Worm (Caenorhabditis elegans) whole organism, young adult: Measurements from ENCODE around the gene hum-2.

Experiments
- B0336.3 ChIP-seq: fragments of 200-800 bp; sonication (Bioruptor generic); IDR thresholded peaks from 2 replicates; pipeline ENCODE4 v1.3.6; 2022; ENCODE audit warnings: missing genetic modification characterization, missing compliant biosample characterization
- D2030.7 ChIP-seq: fragments of 200-800 bp; sonication (Bioruptor generic); IDR thresholded peaks from 2 replicates; pipeline ENCODE4 v1.3.6; 2022; ENCODE audit warnings: missing genetic modification reagents, missing genetic modification characterization, missing compliant biosample characterization
- F23B12.7 ChIP-seq: sonication (generic microtip); optimal IDR thresholded peaks from 2 replicates; lab custom pipeline; 2017; ENCODE audit warnings: missing genetic modification characterization, mild to moderate bottlenecking, missing compliant biosample characterization, antibody characterized with exemption, moderate library complexity; ENCODE audit not compliant: insufficient read depth
- F33H1.4 ChIP-seq: fragments of 200-800 bp; sonication (Bioruptor generic); IDR thresholded peaks from 2 replicates; pipeline ENCODE4 v1.3.6; 2022; ENCODE audit warnings: missing genetic modification reagents, missing genetic modification characterization, missing compliant biosample characterization
- F39B2.1 ChIP-seq: fragments of 200-800 bp; sonication (Bioruptor generic); IDR thresholded peaks from 2 replicates; pipeline ENCODE4 v1.3.6; 2022; ENCODE audit warnings: missing genetic modification reagents, missing genetic modification characterization, missing compliant biosample characterization
- F49E8.2 ChIP-seq: sonication (generic microtip); optimal IDR thresholded peaks from 3 replicates; lab custom pipeline; 2017; ENCODE audit warnings: missing genetic modification characterization, mild to moderate bottlenecking, missing compliant biosample characterization, antibody characterized with exemption, moderate library complexity; ENCODE audit not compliant: insufficient read depth
- K12H6.12 ChIP-seq: fragments of 200-800 bp; sonication (Bioruptor generic); optimal IDR thresholded peaks from 2 replicates; lab custom pipeline; 2018; ENCODE audit warnings: mild to moderate bottlenecking, missing genetic modification characterization, missing compliant biosample characterization
- T26A5.8 ChIP-seq: sonication (generic microtip); optimal IDR thresholded peaks from 2 replicates; lab custom pipeline; 2016; ENCODE audit warnings: missing genetic modification characterization, missing compliant biosample characterization
- Y53F4B.3 ChIP-seq: fragments of 200-800 bp; sonication (Bioruptor generic); IDR thresholded peaks from 2 replicates; pipeline ENCODE4 v1.3.6; 2022; ENCODE audit warnings: missing genetic modification reagents, missing genetic modification characterization, missing compliant biosample characterization
- Y56A3A.18 ChIP-seq: fragments of 200-800 bp; sonication (Bioruptor generic); IDR thresholded peaks from 2 replicates; pipeline ENCODE4 v1.3.6; 2022; ENCODE audit warnings: missing genetic modification reagents, missing genetic modification characterization, missing compliant biosample characterization
- aptf-3 ChIP-seq: fragments of 200-800 bp; sonication (Bioruptor generic); IDR thresholded peaks from 2 replicates; pipeline ENCODE4 v1.3.6; 2022; ENCODE audit warnings: missing genetic modification characterization, missing compliant biosample characterization
- athp-1 ChIP-seq: sonication (generic microtip); optimal IDR thresholded peaks from 2 replicates; lab custom pipeline; 2017; ENCODE audit warnings: mild to moderate bottlenecking, missing genetic modification characterization, missing compliant biosample characterization
- attf-3 ChIP-seq: fragments of 200-800 bp; sonication (Bioruptor generic); conservative IDR thresholded peaks from 2 replicates; pipeline ENCODE4 v1.3.6; 2022; ENCODE audit warnings: missing genetic modification reagents, missing genetic modification characterization, missing compliant biosample characterization
- attf-6 ChIP-seq: fragments of 200-800 bp; sonication (Bioruptor generic); IDR thresholded peaks from 2 replicates; pipeline ENCODE4 v1.3.6; 2022; ENCODE audit warnings: missing genetic modification reagents, missing genetic modification characterization, missing compliant biosample characterization
- bed-1 ChIP-seq: fragments of 200-800 bp; sonication (Bioruptor generic); IDR thresholded peaks from 2 replicates; pipeline ENCODE4 v1.3.6; 2022; ENCODE audit warnings: missing genetic modification reagents, missing genetic modification characterization, missing compliant biosample characterization
- cebp-1 ChIP-seq, 2 experiments: fragments of 200-800 bp in 1 of 2; sonication (Bioruptor generic) in 1 of 2; sonication (generic microtip) in 1 of 2; IDR thresholded peaks in 1 of 2; optimal IDR thresholded peaks in 1 of 2; 2 replicates each; pipeline versions ENCODE4 v1.3.6 to Lab custom; 2017 to 2022; ENCODE audit warnings: missing compliant biosample characterization in 2 of 2, missing genetic modification characterization in 2 of 2, mild to moderate bottlenecking in 1 of 2, missing genetic modification reagents in 1 of 2, moderate library complexity in 1 of 2
- ceh-91 ChIP-seq: fragments of 200-800 bp; sonication (Bioruptor generic); IDR thresholded peaks from 2 replicates; pipeline ENCODE4 v1.3.6; 2022; ENCODE audit warnings: missing genetic modification reagents, missing genetic modification characterization, missing compliant biosample characterization
- dox-1 ChIP-seq: fragments of 200-800 bp; sonication (Bioruptor generic); IDR thresholded peaks from 2 replicates; pipeline ENCODE4 v1.3.6; 2022; ENCODE audit warnings: missing genetic modification reagents, missing genetic modification characterization, missing compliant biosample characterization
- dpff-1 ChIP-seq: sonication (generic microtip); optimal IDR thresholded peaks from 2 replicates; lab custom pipeline; 2017; ENCODE audit warnings: mild to moderate bottlenecking, missing genetic modification characterization, missing compliant biosample characterization
- dpl-1 ChIP-seq: fragments of 150-350 bp; optimal IDR thresholded peaks from 2 replicates; lab custom pipeline; 2014; ENCODE audit warnings: missing biosample characterization, missing genetic modification reagents, missing genetic modification characterization
- efl-1 ChIP-seq: fragments of 150-350 bp; optimal IDR thresholded peaks from 2 replicates; lab custom pipeline; 2014; ENCODE audit warnings: missing biosample characterization, missing genetic modification reagents, missing genetic modification characterization
- egl-18 ChIP-seq: fragments of 200-800 bp; sonication (Bioruptor generic); IDR thresholded peaks from 2 replicates; pipeline ENCODE4 v1.3.6; 2022; ENCODE audit warnings: missing genetic modification reagents, missing genetic modification characterization, missing compliant biosample characterization
- egrh-3 ChIP-seq: fragments of 200-800 bp; sonication (Bioruptor generic); IDR thresholded peaks from 2 replicates; pipeline ENCODE4 v1.3.6; 2022; ENCODE audit warnings: missing genetic modification reagents, missing genetic modification characterization, missing compliant biosample characterization
- ekl-4 ChIP-seq: fragments of 200-800 bp; sonication (Bioruptor generic); IDR thresholded peaks from 2 replicates; pipeline ENCODE4 v1.3.6; 2022; ENCODE audit warnings: missing genetic modification reagents, missing genetic modification characterization, missing compliant biosample characterization
- gei-17 ChIP-seq: fragments of 200-800 bp; sonication (Bioruptor generic); optimal IDR thresholded peaks from 2 replicates; lab custom pipeline; 2018; ENCODE audit warnings: mild to moderate bottlenecking, missing genetic modification characterization, missing compliant biosample characterization
- hlh-26 ChIP-seq: fragments of 200-800 bp; sonication (Bioruptor generic); conservative IDR thresholded peaks from 2 replicates; pipeline ENCODE4 v1.3.6; 2022; ENCODE audit warnings: missing genetic modification reagents, missing genetic modification characterization, missing compliant biosample characterization
- hsf-1 ChIP-seq: fragments of 200-800 bp; sonication (Bioruptor generic); IDR thresholded peaks from 2 replicates; pipeline ENCODE4 v1.3.6; 2022; ENCODE audit warnings: missing genetic modification reagents, missing genetic modification characterization, missing compliant biosample characterization
- lin-35 ChIP-seq, 3 experiments: fragments of 150-350 bp in 2 of 3; sonication (generic microtip) in 1 of 3; optimal IDR thresholded peaks; 2 replicates each; lab custom pipeline; 2014 to 2018; ENCODE audit warnings: missing biosample characterization in 3 of 3, missing genetic modification characterization in 3 of 3, missing genetic modification reagents in 3 of 3
- lin-54 ChIP-seq: fragments of 200-800 bp; sonication (Bioruptor generic); optimal IDR thresholded peaks from 2 replicates; lab custom pipeline; 2018; ENCODE audit warnings: mild to moderate bottlenecking, missing genetic modification characterization, missing compliant biosample characterization
- lir-1 ChIP-seq: fragments of 200-800 bp; sonication (Bioruptor generic); conservative IDR thresholded peaks from 2 replicates; pipeline ENCODE4 v1.3.6; 2022; ENCODE audit warnings: missing genetic modification reagents, missing genetic modification characterization, missing compliant biosample characterization
- lsl-1 ChIP-seq: fragments of 200-800 bp; sonication (Bioruptor generic); optimal IDR thresholded peaks from 2 replicates; lab custom pipeline; 2018; ENCODE audit warnings: mild to moderate bottlenecking, missing genetic modification characterization, moderate library complexity, missing compliant biosample characterization
- lsy-27 ChIP-seq: sonication (generic microtip); optimal IDR thresholded peaks from 2 replicates; lab custom pipeline; 2017; ENCODE audit warnings: missing genetic modification characterization, mild to moderate bottlenecking, missing compliant biosample characterization, antibody characterized with exemption, missing genotype, borderline replicate concordance; ENCODE audit not compliant: insufficient read depth
- madf-3 ChIP-seq: fragments of 200-800 bp; sonication (Bioruptor generic); IDR thresholded peaks from 2 replicates; pipeline ENCODE4 v1.3.6; 2022; ENCODE audit warnings: missing genetic modification reagents, missing genetic modification characterization, missing compliant biosample characterization
- madf-6 ChIP-seq: fragments of 200-800 bp; sonication (Bioruptor generic); IDR thresholded peaks from 2 replicates; pipeline ENCODE4 v1.3.6; 2022; ENCODE audit warnings: missing genetic modification reagents, missing genetic modification characterization, missing compliant biosample characterization
- madf-8 ChIP-seq: fragments of 200-800 bp; sonication (Bioruptor generic); conservative IDR thresholded peaks from 2 replicates; pipeline ENCODE4 v1.3.6; 2022; ENCODE audit warnings: missing genetic modification reagents, missing genetic modification characterization, missing compliant biosample characterization
- mxl-1 ChIP-seq: sonication (generic microtip); optimal IDR thresholded peaks from 2 replicates; lab custom pipeline; 2016; ENCODE audit warnings: missing genetic modification characterization, missing compliant biosample characterization
- nfya-1 ChIP-seq: sonication (generic microtip); optimal IDR thresholded peaks from 2 replicates; lab custom pipeline; 2017; ENCODE audit warnings: antibody characterized with exemption, missing compliant biosample characterization, missing genetic modification characterization, borderline replicate concordance; ENCODE audit not compliant: insufficient read depth
- pbrm-1 ChIP-seq: fragments of 200-800 bp; sonication (Bioruptor generic); IDR thresholded peaks from 2 replicates; pipeline ENCODE4 v1.3.6; 2022; ENCODE audit warnings: missing genetic modification reagents, missing genetic modification characterization, missing compliant biosample characterization
- snpc-1.1 ChIP-seq: sonication (generic microtip); optimal IDR thresholded peaks from 2 replicates; lab custom pipeline; 2017; ENCODE audit warnings: missing genetic modification characterization, mild to moderate bottlenecking, missing compliant biosample characterization, antibody characterized with exemption, moderate library complexity, missing genotype, missing genetic modification reagents; ENCODE audit not compliant: insufficient read depth
- tlf-1 ChIP-seq: fragments of 200-800 bp; sonication (Bioruptor generic); optimal IDR thresholded peaks from 2 replicates; lab custom pipeline; 2018; ENCODE audit warnings: mild to moderate bottlenecking, missing genetic modification characterization, missing compliant biosample characterization
- xnd-1 ChIP-seq: sonication (generic microtip); optimal IDR thresholded peaks from 2 replicates; lab custom pipeline; 2016; ENCODE audit warnings: missing genotype, missing genetic modification reagents, missing genetic modification characterization, missing compliant biosample characterization
- ztf-18 ChIP-seq: sonication (generic microtip); optimal IDR thresholded peaks from 2 replicates; lab custom pipeline; 2016; ENCODE audit warnings: missing genotype, mild to moderate bottlenecking, missing genetic modification characterization, missing compliant biosample characterization
- ztf-25 ChIP-seq: fragments of 200-800 bp; sonication (Bioruptor generic); IDR thresholded peaks from 2 replicates; pipeline ENCODE4 v1.3.6; 2022; ENCODE audit warnings: missing genetic modification reagents, missing genetic modification characterization, missing compliant biosample characterization

hum-2 gene

ce11 chrV:9382538-9383328 lies 3.2 kb upstream of the hum-2 start (continued):
- TF ChIP-seq aptf-3 (GFP tag; lab: Robert Waterston, UW) (0 out of 2 replicates have a peak, but pooled peaks have one; percentile 75), attf-3 (peak; percentile 63), Y56A3A.18 (no peak), lin-35 (GFP tag; optimal IDR thresholded peaks at IDR 0.05; lab: Kevin White, UChicago) (peak in 2 of 3 experiments; percentile 16 to 77), gei-17 (no peak), F39B2.1 (GFP tag; lab: Robert Waterston, UW) (no peak), F23B12.7 (no peak), tlf-1 (GFP tag; lab: Kevin White, UChicago) (peak; percentile 83), mxl-1 (tag; lab: Kevin White, UChicago) (no peak), dpff-1 (tag; lab: Kevin White, UChicago) (no peak), snpc-1.1 (tag; lab: Kevin White, UChicago) (peak; percentile 63), pbrm-1 (GFP tag; lab: Robert Waterston, UW) (peak; percentile 87), Y53F4B.3 (GFP tag; lab: Robert Waterston, UW) (0 out of 2 replicates have a peak, but pooled peaks have one; percentile 34), K12H6.12 (tag; lab: Kevin White, UChicago) (no peak), dpl-1 (GFP tag; lab: Kevin White, UChicago) (peak; percentile 98), D2030.7 (GFP tag; lab: Robert Waterston, UW) (peak; percentile 98; the same call in 1 of the 2 replicates), ceh-91 (GFP tag; lab: Robert Waterston, UW) (peak; percentile 95), lin-54 (GFP tag; lab: Kevin White, UChicago) (peak; percentile 93), B0336.3 (GFP tag; lab: Robert Waterston, UW) (peak; percentile 90), bed-1 (no peak), ekl-4 (peak; percentile 88), F49E8.2 (peak; percentile 82), efl-1 (GFP tag; lab: Kevin White, UChicago) (peak; percentile 99), lsy-27 (tag; lab: Kevin White, UChicago) (no peak), egl-18 (GFP tag; lab: Robert Waterston, UW) (no peak), attf-6 (GFP tag; lab: Robert Waterston, UW) (peak; percentile 78), egrh-3 (GFP tag; lab: Robert Waterston, UW) (no peak), athp-1 (tag; lab: Kevin White, UChicago) (peak; percentile 50), lir-1 (peak; percentile 42; the same call in 1 of the 2 replicates), madf-6 (peak; percentile 100), cebp-1 (GFP tag; IDR thresholded peaks at IDR 0.05; lab: Robert Waterston, UW) (peak; percentile 71), cebp-1 (tag; optimal IDR thresholded peaks at IDR 0.05; lab: Kevin White, UChicago) (peak; percentile 82), madf-3 (GFP tag; lab: Robert Waterston, UW) (peak; percentile 92)

- no peak for TF ChIP-seq dox-1 (GFP tag; lab: Robert Waterston, UW)
- no peak for TF ChIP-seq nfya-1 (tag; lab: Kevin White, UChicago)
- TF ChIP-seq D2030.7 (GFP tag; lab: Robert Waterston, UW) = peak; percentile 27; the same call in 1 of the 2 replicates
- no peak for TF ChIP-seq T26A5.8
- TF ChIP-seq xnd-1 (tag; lab: Kevin White, UChicago) = peak; percentile 55
- peak; percentile 77 for TF ChIP-seq F33H1.4 (GFP tag; lab: Robert Waterston, UW)
- peak; percentile 60 for TF ChIP-seq lsl-1 (GFP tag; lab: Kevin White, UChicago)
- TF ChIP-seq ztf-25 (GFP tag; lab: Robert Waterston, UW) = no peak
- peak; percentile 76 for TF ChIP-seq madf-6
- TF ChIP-seq hlh-26 = no peak
- 0 out of 2 replicates have a peak, but pooled peaks have one; percentile 59 for TF ChIP-seq hsf-1 (GFP tag; lab: Robert Waterston, UW)
- peak; percentile 25 for TF ChIP-seq dpl-1 (GFP tag; lab: Kevin White, UChicago)
- TF ChIP-seq efl-1 (GFP tag; lab: Kevin White, UChicago) = peak; percentile 79
- peak; percentile 50 for TF ChIP-seq ztf-18 (tag; lab: Kevin White, UChicago)
- TF ChIP-seq madf-8 (GFP tag; lab: Robert Waterston, UW) = peak; percentile 52; the same call in 1 of the 2 replicates
These were observed 1.6 kb upstream of the hum-2 start for ce11 chrV:9384359-9384758.
